Worm (Caenorhabditis elegans) whole organism, midembryonic: Measurements from ENCODE around the gene tmc-2.

ENCODE experiments used
- klf-2 ChIP-seq: fragments of 200-800 bp; sonication (Bioruptor generic); conservative IDR thresholded peaks from 2 replicates; pipeline ENCODE4 v1.3.6; 2022; ENCODE audit warnings: missing genetic modification reagents, missing genetic modification characterization, missing compliant biosample characterization
- med-1 ChIP-seq: sonication (generic microtip); optimal IDR thresholded peaks from 2 replicates; lab custom pipeline; 2017; ENCODE audit warnings: missing genetic modification characterization, mild to moderate bottlenecking, missing compliant biosample characterization, antibody characterized with exemption, missing genetic modification reagents; ENCODE audit not compliant: insufficient read depth
- tab-1 ChIP-seq: fragments of 200-800 bp; sonication (Bioruptor generic); IDR thresholded peaks from 2 replicates; pipeline ENCODE4 v1.3.6; 2022; ENCODE audit warnings: missing genetic modification characterization, missing compliant biosample characterization

DNA sequence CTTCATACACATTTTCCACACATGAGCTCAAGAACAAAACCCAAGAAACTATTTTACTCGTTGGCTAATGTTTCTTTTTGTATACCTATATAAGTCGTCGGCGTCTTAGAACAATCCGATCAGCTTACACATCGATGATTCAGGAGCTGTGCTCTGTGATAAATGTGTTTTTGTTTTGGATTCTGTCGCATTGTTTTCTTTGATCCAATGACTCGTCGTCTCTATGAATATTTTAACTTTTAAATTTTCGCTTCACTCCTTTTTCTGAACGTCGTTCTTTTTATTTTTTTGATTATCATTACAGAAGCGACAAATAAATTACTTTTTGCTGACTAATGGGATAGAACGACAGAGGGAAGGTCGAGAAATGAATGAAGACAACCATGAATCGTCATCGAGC, 12.2 kb upstream of the tmc-2 start, which contains the start of gene B0416.3:
- TF ChIP-seq klf-2 (GFP tag; lab: Robert Waterston, UW): no peak
- no peak for TF ChIP-seq med-1 (GFP tag; lab: Kevin White, UChicago)
- no peak for TF ChIP-seq tab-1
